Fruit fly (Drosophila melanogaster) whole organism, prepupa: ENCODE measurements around the gene CG8312.

Source experiments
- Blimp-1 ChIP-seq: fragments of 200-800 bp; sonication (Bioruptor generic); optimal IDR thresholded peaks from 3 replicates; lab custom pipeline; 2017; ENCODE audit warnings: missing biosample characterization, missing genetic modification characterization, mild to moderate bottlenecking, moderate library complexity, missing genetic modification reagents
- CG10631 ChIP-seq: fragments of 200-800 bp; sonication (Bioruptor generic); optimal IDR thresholded peaks from 2 replicates; lab custom pipeline; 2016; ENCODE audit warnings: missing biosample characterization, missing genetic modification characterization
- CG15336 ChIP-seq: fragments of 200-800 bp; sonication (Bioruptor generic); IDR thresholded peaks from 2 replicates; pipeline ENCODE4 v1.3.6; 2022; ENCODE audit warnings: missing biosample characterization, missing genetic modification characterization
- CG3032 ChIP-seq: fragments of 200-800 bp; optimal IDR thresholded peaks from 2 replicates; lab custom pipeline; 2019; ENCODE audit warnings: missing biosample characterization, mild to moderate bottlenecking, missing genetic modification characterization, moderate library complexity
- CG31627 ChIP-seq: fragments of 200-800 bp; sonication (Bioruptor generic); optimal IDR thresholded peaks from 3 replicates; lab custom pipeline; 2016; ENCODE audit warnings: missing biosample characterization, missing genetic modification characterization
- CG32006 ChIP-seq: fragments of 200-800 bp; sonication (Bioruptor generic); optimal IDR thresholded peaks from 3 replicates; lab custom pipeline; 2017; ENCODE audit warnings: missing biosample characterization, mild to moderate bottlenecking, missing genetic modification characterization
- CG34406 ChIP-seq: fragments of 200-800 bp; sonication (Bioruptor generic); optimal IDR thresholded peaks from 3 replicates; lab custom pipeline; 2016; ENCODE audit warnings: missing biosample characterization, missing genetic modification characterization
- CG3919 ChIP-seq: fragments of 200-800 bp; sonication (Bioruptor generic); optimal IDR thresholded peaks from 3 replicates; lab custom pipeline; 2016; ENCODE audit warnings: missing biosample characterization, missing genetic modification characterization
- CG6163 ChIP-seq: fragments of 200-800 bp; sonication (Bioruptor generic); IDR thresholded peaks from 3 replicates; pipeline ENCODE4 v1.3.6; 2022; ENCODE audit warnings: missing biosample characterization, missing genetic modification characterization
- CG6276 ChIP-seq: fragments of 200-800 bp; sonication (Bioruptor generic); optimal IDR thresholded peaks from 2 replicates; lab custom pipeline; 2017; ENCODE audit warnings: missing biosample characterization, mild to moderate bottlenecking, missing genetic modification characterization
- CG6808 ChIP-seq: fragments of 200-800 bp; sonication (Bioruptor generic); optimal IDR thresholded peaks from 3 replicates; lab custom pipeline; 2017; ENCODE audit warnings: missing biosample characterization, missing genetic modification characterization, mild to moderate bottlenecking, moderate library complexity, missing genetic modification reagents
- CG6854 ChIP-seq: fragments of 200-800 bp; sonication (Bioruptor generic); optimal IDR thresholded peaks from 2 replicates; lab custom pipeline; 2017; ENCODE audit warnings: missing biosample characterization, mild to moderate bottlenecking, missing genetic modification characterization
- CG7368 ChIP-seq: fragments of 200-800 bp; sonication (Bioruptor generic); optimal IDR thresholded peaks from 3 replicates; lab custom pipeline; 2016; ENCODE audit warnings: missing biosample characterization, missing genetic modification characterization
- CG8119 ChIP-seq: fragments of 200-800 bp; sonication (Bioruptor generic); IDR thresholded peaks from 3 replicates; pipeline ENCODE4 v1.3.6; 2022; ENCODE audit warnings: missing biosample characterization, missing genetic modification characterization
- CG8632 ChIP-seq: fragments of 200-800 bp; sonication (Bioruptor generic); optimal IDR thresholded peaks from 3 replicates; lab custom pipeline; 2016; ENCODE audit warnings: missing biosample characterization, missing genetic modification characterization
- Eip75B ChIP-seq: fragments of 200-800 bp; sonication (Bioruptor generic); optimal IDR thresholded peaks from 3 replicates; lab custom pipeline; 2016; ENCODE audit warnings: missing biosample characterization, missing genetic modification characterization
- Eip78C ChIP-seq: fragments of 200-800 bp; sonication (Bioruptor generic); peaks from one replicate; lab custom pipeline; 2016; ENCODE audit warnings: missing biosample characterization, missing genetic modification characterization
- Eip93F ChIP-seq: fragments of 200-800 bp; sonication (Bioruptor generic); optimal IDR thresholded peaks from 2 replicates; lab custom pipeline; 2016; ENCODE audit warnings: missing biosample characterization, mild to moderate bottlenecking, missing genetic modification characterization
- Ets21C ChIP-seq: fragments of 200-800 bp; sonication (Bioruptor generic); optimal IDR thresholded peaks from 3 replicates; lab custom pipeline; 2016; ENCODE audit warnings: missing biosample characterization, missing genetic modification characterization
- Hr38 ChIP-seq: sonication (Bioruptor generic); optimal IDR thresholded peaks from 2 replicates; lab custom pipeline; 2016; ENCODE audit warnings: missing biosample characterization, missing genetic modification characterization
- Hr39 ChIP-seq: fragments of 200-800 bp; sonication (Bioruptor generic); optimal IDR thresholded peaks from 2 replicates; lab custom pipeline; 2016; ENCODE audit warnings: missing biosample characterization, missing genetic modification characterization
- Hr4 ChIP-seq: fragments of 200-800 bp; sonication (Bioruptor generic); optimal IDR thresholded peaks from 3 replicates; lab custom pipeline; 2016; ENCODE audit warnings: missing biosample characterization, missing genetic modification characterization
- Smox ChIP-seq: fragments of 200-800 bp; sonication (Bioruptor generic); optimal IDR thresholded peaks from 3 replicates; lab custom pipeline; 2016; ENCODE audit warnings: missing biosample characterization, missing genetic modification characterization
- achi ChIP-seq: fragments of 200-800 bp; sonication (Bioruptor generic); optimal IDR thresholded peaks from 3 replicates; lab custom pipeline; 2016; ENCODE audit warnings: missing biosample characterization, missing genetic modification characterization
- cyc ChIP-seq: fragments of 200-800 bp; sonication (Bioruptor generic); optimal IDR thresholded peaks from 3 replicates; lab custom pipeline; 2016; ENCODE audit warnings: missing biosample characterization, missing genetic modification characterization
- dac ChIP-seq: fragments of 200-800 bp; sonication (Bioruptor generic); optimal IDR thresholded peaks from 2 replicates; lab custom pipeline; 2017; ENCODE audit warnings: missing biosample characterization, mild to moderate bottlenecking, missing genetic modification characterization
- dsx ChIP-seq: fragments of 200-800 bp; optimal IDR thresholded peaks from 3 replicates; lab custom pipeline; 2019; ENCODE audit warnings: missing biosample characterization, mild to moderate bottlenecking, missing genetic modification characterization, moderate library complexity; ENCODE audit not compliant: poor library complexity, severe bottlenecking
- esn ChIP-seq: fragments of 200-800 bp; sonication (Bioruptor generic); optimal IDR thresholded peaks from 2 replicates; lab custom pipeline; 2016; ENCODE audit warnings: missing biosample characterization, mild to moderate bottlenecking, missing genetic modification characterization, moderate library complexity
- fd85E ChIP-seq: fragments of 200-800 bp; sonication (Bioruptor generic); optimal IDR thresholded peaks from 3 replicates; lab custom pipeline; 2016; ENCODE audit warnings: missing biosample characterization, missing genetic modification characterization
- fkh ChIP-seq: fragments of 200-800 bp; sonication (Bioruptor generic); optimal IDR thresholded peaks from 3 replicates; lab custom pipeline; 2017; ENCODE audit warnings: missing biosample characterization, mild to moderate bottlenecking, missing genetic modification characterization, moderate library complexity
- net ChIP-seq: fragments of 200-800 bp; sonication (Bioruptor generic); optimal IDR thresholded peaks from 3 replicates; lab custom pipeline; 2016; ENCODE audit warnings: missing biosample characterization, missing genetic modification characterization
- spab ChIP-seq: fragments of 200-800 bp; sonication (Bioruptor generic); optimal IDR thresholded peaks from 2 replicates; lab custom pipeline; 2017; ENCODE audit warnings: missing biosample characterization, mild to moderate bottlenecking, missing genetic modification characterization, missing genetic modification reagents
- svp ChIP-seq: fragments of 200-800 bp; sonication (Bioruptor generic); peaks from one replicate; lab custom pipeline; 2016; ENCODE audit warnings: missing biosample characterization, missing genetic modification characterization
- topi ChIP-seq: fragments of 200-800 bp; sonication (Bioruptor generic); optimal IDR thresholded peaks from 3 replicates; lab custom pipeline; 2016; ENCODE audit warnings: missing biosample characterization, missing genetic modification characterization
- vri ChIP-seq: fragments of 200-800 bp; sonication (Bioruptor generic); optimal IDR thresholded peaks from 3 replicates; lab custom pipeline; 2016; ENCODE audit warnings: missing biosample characterization, mild to moderate bottlenecking, missing genetic modification characterization

Gene CG8312

DNA sequence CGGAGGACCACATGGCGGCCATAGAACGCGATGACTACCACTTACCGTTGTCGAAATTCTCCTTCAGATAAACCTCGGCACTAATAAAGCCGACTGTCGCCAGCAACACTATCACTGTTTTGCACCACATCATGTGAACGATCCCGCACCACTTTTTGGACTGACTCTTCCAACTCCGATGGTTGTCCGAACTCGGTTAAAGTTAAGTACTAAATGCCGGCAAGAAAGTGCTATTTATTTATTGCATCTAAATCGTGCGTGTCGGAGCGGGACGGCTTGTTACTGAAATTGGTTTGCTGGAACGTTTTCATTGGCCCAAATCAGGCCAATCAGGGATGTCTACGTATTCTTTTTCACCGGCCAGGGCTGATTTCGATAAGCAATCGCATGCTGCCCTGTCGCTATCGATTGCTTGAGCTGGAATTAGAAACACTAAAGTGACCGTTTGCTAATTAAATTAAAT, 39.6 kb downstream of the CG8312 start, which contains the start of gene Calr:
Gene Calr, minus strand, starts transcription at position 219 of the 463 bp plus-strand sequence.
- TF ChIP-seq Hr39 (GFP tag; lab: Kevin White, UChicago) (no peak), vri (peak; percentile 60), Hr4 (GFP tag; lab: Kevin White, UChicago) (no peak), spab (no peak), Eip75B (GFP tag; lab: Kevin White, UChicago) (peak; percentile 57), svp (GFP tag; lab: Kevin White, UChicago) (peak; percentile 89), fkh (GFP tag; lab: Kevin White, UChicago) (peak; percentile 84), esn (GFP tag; lab: Kevin White, UChicago) (peak; percentile 47), Eip93F (GFP tag; lab: Kevin White, UChicago) (peak; percentile 50), CG3032 (tag; lab: Kevin White, UChicago) (peak; percentile 4), topi (GFP tag; lab: Kevin White, UChicago) (peak; percentile 33), CG7368 (GFP tag; lab: Kevin White, UChicago) (peak; percentile 2), Eip78C (GFP tag; lab: Kevin White, UChicago) (peak; percentile 87), CG6854 (GFP tag; lab: Kevin White, UChicago) (peak; percentile 85), CG10631 (GFP tag; lab: Kevin White, UChicago) (no peak)

DNA sequence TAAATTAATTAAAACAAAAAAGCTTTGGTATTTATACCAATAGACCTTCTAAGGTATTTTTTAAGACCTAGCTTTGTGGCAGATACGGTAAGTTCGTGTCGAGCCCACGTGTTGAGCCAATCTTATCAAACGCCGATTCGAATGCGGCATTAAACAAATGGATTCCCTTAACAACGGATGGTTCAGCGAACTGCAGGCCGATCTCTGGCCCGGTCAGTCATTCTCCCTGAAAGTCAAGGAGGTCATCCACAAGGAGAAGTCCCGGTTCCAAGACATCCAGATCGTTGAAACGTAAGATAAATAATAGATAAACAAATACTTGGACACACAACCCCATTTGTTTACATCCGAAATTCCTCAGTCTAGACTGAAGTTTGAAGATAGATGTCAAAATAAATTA, 40.5 kb downstream of the CG8312 start, which contains the start of gene SpdS:
Gene SpdS, plus strand, starts transcription at position 78 of the 400 bp plus-strand sequence.
- TF ChIP-seq Blimp-1 (GFP tag; lab: Kevin White, UChicago) = no peak
- peak; percentile 80 for TF ChIP-seq fkh (GFP tag; lab: Kevin White, UChicago)

DNA sequence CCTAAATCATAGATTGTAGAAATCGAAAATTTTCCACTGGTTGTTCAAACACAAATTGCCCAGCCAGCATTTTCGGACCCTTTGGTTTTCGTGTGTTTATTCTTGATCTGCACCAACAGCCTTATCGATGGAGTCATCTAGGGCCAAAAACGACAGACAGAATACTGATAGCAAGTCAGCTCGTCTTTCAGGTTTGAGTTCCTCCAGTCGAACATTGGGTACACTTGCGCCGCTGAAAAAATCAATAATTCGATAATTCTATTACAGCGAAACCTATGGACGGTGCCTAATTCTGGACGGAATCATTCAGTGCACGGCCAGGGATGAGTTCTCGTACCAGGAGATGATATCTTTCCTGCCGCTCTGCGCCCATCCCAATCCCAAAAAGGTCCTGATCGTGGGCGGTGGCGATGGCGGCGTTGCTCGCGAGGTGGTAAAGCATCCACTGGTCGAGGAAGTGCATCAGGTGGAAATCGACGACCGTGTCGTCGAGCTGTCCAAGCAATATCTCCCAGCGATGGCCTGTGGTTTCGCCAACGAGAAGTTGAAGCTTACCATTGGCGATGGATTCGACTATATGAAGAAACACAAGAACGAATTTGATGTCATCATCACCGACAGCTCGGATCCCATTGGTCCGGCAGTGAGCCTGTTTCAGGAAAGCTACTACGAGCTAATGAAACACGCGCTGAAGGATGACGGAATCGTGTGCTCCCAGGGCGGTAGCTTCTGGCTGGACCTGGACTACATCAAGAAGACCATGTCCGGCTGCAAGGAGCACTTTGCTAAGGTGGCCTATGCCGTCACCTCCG, 41.2 kb downstream of the CG8312 start:
- TF ChIP-seq svp (GFP tag; lab: Kevin White, UChicago) (peak; percentile 98), CG6276 (GFP tag; lab: Kevin White, UChicago) (no peak)

DNA sequence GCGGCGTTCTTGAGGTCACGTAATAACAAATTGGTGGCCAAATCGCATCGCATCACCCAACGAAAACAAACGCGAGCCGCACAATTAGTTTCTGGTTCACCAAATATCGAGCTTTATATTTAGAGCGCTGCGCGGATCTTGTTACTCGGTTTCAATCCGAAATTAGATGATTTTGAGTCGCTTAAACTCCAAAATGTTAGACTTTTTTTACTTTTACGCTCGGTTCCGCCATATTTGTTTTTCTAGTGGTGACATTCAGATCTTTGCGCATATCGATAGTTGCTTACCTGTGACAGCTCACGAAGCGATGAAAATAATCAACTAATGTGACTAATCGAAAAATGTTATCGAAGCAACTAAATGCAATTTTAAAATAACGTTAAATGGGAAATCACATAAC, 46.3 kb downstream of the CG8312 start, which contains the start of gene Scm:
Gene Scm, minus strand, starts transcription at position 251 of the 400 bp plus-strand sequence.
- no peak for TF ChIP-seq net (GFP tag; lab: Kevin White, UChicago)
- TF ChIP-seq CG32006 (GFP tag; lab: Kevin White, UChicago) = no peak
- TF ChIP-seq cyc (GFP tag; lab: Kevin White, UChicago) = no peak
- TF ChIP-seq dac = no peak
- peak; percentile 79 for TF ChIP-seq fkh (GFP tag; lab: Kevin White, UChicago)
- no peak for TF ChIP-seq CG6163
- no peak for TF ChIP-seq CG6276 (GFP tag; lab: Kevin White, UChicago)
- TF ChIP-seq vri = peak; percentile 70
- peak; percentile 65 for TF ChIP-seq achi (GFP tag; lab: Kevin White, UChicago)
- peak; percentile 15 for TF ChIP-seq esn (GFP tag; lab: Kevin White, UChicago)
- TF ChIP-seq Blimp-1 (GFP tag; lab: Kevin White, UChicago) = no peak

DNA sequence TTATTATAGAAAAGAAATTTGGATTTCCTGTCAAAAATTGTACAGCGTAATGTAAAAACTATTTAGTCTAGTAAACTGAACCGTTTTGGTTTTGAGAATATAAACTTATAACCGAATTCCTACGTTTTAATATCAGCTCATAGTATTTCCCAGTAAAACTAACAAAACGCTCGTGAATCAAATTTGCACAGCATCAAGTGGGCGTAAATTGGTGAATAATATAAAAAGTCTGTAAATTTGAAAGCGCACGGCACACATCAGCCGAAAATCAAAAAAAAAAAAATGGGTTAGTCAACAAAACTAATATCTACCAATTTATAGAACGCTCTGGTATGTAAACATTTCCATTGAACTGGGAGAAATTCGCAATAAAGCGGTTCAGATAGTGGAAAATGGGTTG, 46.8 kb downstream of the CG8312 start, which contains the start of gene Dh44:
Gene Dh44, plus strand, starts transcription at position 301 of the 400 bp plus-strand sequence.
- TF ChIP-seq CG6808 (GFP tag; lab: Kevin White, UChicago) (no peak), Smox (no peak), CG34406 (no peak), CG31627 (GFP tag; lab: Kevin White, UChicago) (no peak), Blimp-1 (GFP tag; lab: Kevin White, UChicago) (no peak), Eip93F (GFP tag; lab: Kevin White, UChicago) (no peak), CG15336 (GFP tag; lab: Robert Waterston, UW) (no peak), fd85E (GFP tag; lab: Kevin White, UChicago) (no peak), CG3919 (no peak), CG8632 (GFP tag; lab: Kevin White, UChicago) (no peak), Ets21C (GFP tag; lab: Kevin White, UChicago) (no peak), CG8119 (GFP tag; lab: Robert Waterston, UW) (no peak), vri (no peak), dsx (GFP tag; lab: Kevin White, UChicago) (no peak), spab (no peak), Hr38 (GFP tag; lab: Kevin White, UChicago) (no peak)
